Worm (Caenorhabditis elegans): ENCODE data around the gene usp-46.

ce11 chrIII:9804997-9805610 is 28.7 kb downstream of the usp-46 start, which contains the start of gene riok-3:
- TF ChIP-seq ref-1 (GFP tag; conservative IDR thresholded peaks at IDR 0.05) (no peak), med-1 (GFP tag; optimal IDR thresholded peaks at IDR 0.05; ENCODE audit: insufficient read depth) (no peak), flt-1 (GFP tag; IDR thresholded peaks at IDR 0.05) (no peak)

Measured in whole organism, midembryonic.